Worm (Caenorhabditis elegans) whole organism, L1 larva: ENCODE measurements around the gene Y47D3A.21.

ENCODE experiments used
- F16B12.6 ChIP-seq: fragments of 150-350 bp; optimal IDR thresholded peaks from 2 replicates; lab custom pipeline; 2014; ENCODE audit warnings: missing biosample characterization, missing genetic modification characterization
- efl-1 ChIP-seq, 4 experiments: fragments of 150-350 bp; optimal IDR thresholded peaks in 3 of 4; peaks in 1 of 4; 1 replicate in 1 of 4; 2 replicates in 3 of 4; lab custom pipeline; 2014; ENCODE audit warnings: missing biosample characterization in 2 of 4, missing genetic modification characterization in 2 of 4, missing genetic modification reagents in 2 of 4
- fkh-4 ChIP-seq: sonication (generic microtip); optimal IDR thresholded peaks from 2 replicates; lab custom pipeline; 2016; ENCODE audit warnings: missing compliant biosample characterization, missing genetic modification characterization, borderline replicate concordance
- hpl-2 ChIP-seq: fragments of 150-350 bp; optimal IDR thresholded peaks from 2 replicates; lab custom pipeline; 2014; ENCODE audit warnings: missing biosample characterization, missing genetic modification reagents, missing genetic modification characterization
- lin-35 ChIP-seq, 2 experiments: fragments of 150-350 bp; optimal IDR thresholded peaks; 2 replicates each; lab custom pipeline; 2014; ENCODE audit warnings: missing biosample characterization in 2 of 2, missing genetic modification characterization in 2 of 2, missing genetic modification reagents in 2 of 2
- nhr-12 ChIP-seq: sonication (generic microtip); optimal IDR thresholded peaks from 2 replicates; lab custom pipeline; 2017; ENCODE audit warnings: missing biosample characterization, missing genetic modification characterization
- nhr-28 ChIP-seq: fragments of 150-350 bp; optimal IDR thresholded peaks from 2 replicates; lab custom pipeline; 2014; ENCODE audit warnings: missing biosample characterization, missing genetic modification characterization
- rnt-1 ChIP-seq: sonication (generic microtip); optimal IDR thresholded peaks from 2 replicates; lab custom pipeline; 2016; ENCODE audit warnings: mild to moderate bottlenecking, missing genetic modification characterization, moderate library complexity, missing compliant biosample characterization
- unc-30 ChIP-seq: sonication (generic microtip); optimal IDR thresholded peaks from 2 replicates; lab custom pipeline; 2017; ENCODE audit warnings: missing biosample characterization, missing genetic modification characterization

DNA sequence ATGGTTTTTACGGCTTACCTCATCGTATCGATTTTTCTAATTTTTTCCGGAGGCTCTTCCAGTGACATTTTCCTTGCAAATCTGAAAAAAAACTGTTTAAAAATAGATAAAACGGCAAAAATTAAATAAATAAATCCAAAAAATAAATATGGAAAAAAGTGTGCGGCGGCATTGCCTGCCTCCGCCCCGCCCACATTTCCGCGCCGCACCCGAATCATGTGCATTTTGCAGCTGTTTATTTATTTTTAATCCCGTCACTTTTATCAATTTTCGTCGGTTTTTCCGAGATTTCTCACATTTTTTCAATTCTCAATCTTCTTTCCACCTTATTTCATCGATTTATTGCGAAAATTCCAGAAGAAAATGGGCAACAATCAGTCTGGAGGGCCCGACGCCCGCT lies 41.9 kb downstream of the Y47D3A.21 start, which contains the start of the genes Y47D3A.14 and aakb-2:
- TF ChIP-seq F16B12.6 (tag; lab: Kevin White, UChicago) = peak; percentile 23
- peak; percentile 42 for TF ChIP-seq rnt-1
- TF ChIP-seq efl-1 (optimal IDR thresholded peaks at IDR 0.05; lab: Kevin White, UChicago) = peak; percentile 19 to 49
- peak in 1 of 2 experiments; percentile 60 for TF ChIP-seq efl-1 (GFP tag; optimal IDR thresholded peaks at IDR 0.05 in 1 of 2; lab: Kevin White, UChicago)
- no peak for TF ChIP-seq nhr-28 (tag; lab: Kevin White, UChicago)
- TF ChIP-seq nhr-12 (tag; lab: Kevin White, UChicago) = no peak
- TF ChIP-seq hpl-2 (GFP tag; lab: Kevin White, UChicago) = no peak
- TF ChIP-seq lin-35 (GFP tag; optimal IDR thresholded peaks at IDR 0.05; lab: Kevin White, UChicago) = peak; percentile 38 to 55
- no peak for TF ChIP-seq fkh-4
- no peak for TF ChIP-seq unc-30 (tag; lab: Kevin White, UChicago)
